Worm (Caenorhabditis elegans) whole organism, L2 larva: ENCODE data around the gene nhr-202.

ENCODE experiments used
- lsy-2 ChIP-seq, 2 experiments: fragments of 150-350 bp in 1 of 2; sonication (generic microtip) in 1 of 2; optimal IDR thresholded peaks; 2 replicates each; lab custom pipeline; 2014 to 2017; ENCODE audit warnings: missing biosample characterization in 2 of 2, missing genetic modification characterization in 2 of 2
- nhr-77 ChIP-seq: fragments of 150-350 bp; optimal IDR thresholded peaks from 2 replicates; lab custom pipeline; 2014; ENCODE audit warnings: missing biosample characterization, missing genetic modification characterization
- ztf-4 ChIP-seq: fragments of 150-350 bp; optimal IDR thresholded peaks from 2 replicates; lab custom pipeline; 2014; ENCODE audit warnings: missing biosample characterization, missing genetic modification characterization

DNA sequence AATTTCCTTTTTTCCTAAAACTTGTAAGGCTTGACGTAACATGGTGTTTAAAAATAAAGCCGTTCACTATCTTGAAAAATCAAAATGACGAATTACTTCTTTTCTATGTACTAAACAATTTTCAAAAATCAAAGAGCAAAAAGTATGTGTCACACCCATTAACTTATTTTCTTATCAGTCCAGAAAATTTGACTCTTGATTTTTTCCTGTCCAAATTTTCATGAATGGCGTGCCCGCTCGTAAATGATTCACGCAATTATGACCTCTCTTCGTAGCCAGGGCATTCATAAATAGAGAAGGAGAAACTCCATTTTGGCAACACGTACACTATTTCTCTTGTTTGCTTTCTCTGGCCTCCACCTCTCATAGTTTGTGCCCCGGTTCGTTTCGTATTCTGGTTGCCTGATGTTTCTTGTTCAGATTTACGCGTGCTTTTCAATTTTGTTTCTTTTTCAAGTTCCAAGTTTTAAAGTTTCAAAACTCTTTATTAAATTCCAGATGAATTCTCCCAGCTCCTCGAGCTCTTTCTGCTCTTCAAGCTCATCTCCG, 15.3 kb downstream of the nhr-202 start, which contains the start of gene nhr-55:
- TF ChIP-seq ztf-4 (no peak), nhr-77 (no peak), lsy-2 (tag; optimal IDR thresholded peaks at IDR 0.05; lab: Kevin White, UChicago) (no peak)
